Worm (Caenorhabditis elegans) whole organism, young adult: ENCODE results near the gene C29F9.12.

ENCODE experiments used
- B0035.1 ChIP-seq: sonication (generic microtip); optimal IDR thresholded peaks from 2 replicates; lab custom pipeline; 2016; ENCODE audit warnings: missing genetic modification characterization, mild to moderate bottlenecking, missing compliant biosample characterization, missing genotype, missing genetic modification reagents
- C17E4.6 ChIP-seq: fragments of 200-800 bp; sonication (Bioruptor generic); IDR thresholded peaks from 2 replicates; pipeline ENCODE4 v1.3.6; 2022; ENCODE audit warnings: missing genetic modification reagents, missing genetic modification characterization, missing compliant biosample characterization
- F10E7.11 ChIP-seq: sonication (generic microtip); optimal IDR thresholded peaks from 2 replicates; lab custom pipeline; 2017; ENCODE audit warnings: mild to moderate bottlenecking, missing genetic modification characterization, moderate library complexity, missing compliant biosample characterization
- F49E8.2 ChIP-seq: sonication (generic microtip); optimal IDR thresholded peaks from 3 replicates; lab custom pipeline; 2017; ENCODE audit warnings: missing genetic modification characterization, mild to moderate bottlenecking, missing compliant biosample characterization, antibody characterized with exemption, moderate library complexity; ENCODE audit not compliant: insufficient read depth
- F52B5.7 ChIP-seq: sonication (generic microtip); optimal IDR thresholded peaks from 2 replicates; lab custom pipeline; 2016; ENCODE audit warnings: mild to moderate bottlenecking, missing genetic modification characterization, missing compliant biosample characterization
- F57C9.4 ChIP-seq: sonication (generic microtip); optimal IDR thresholded peaks from 2 replicates; lab custom pipeline; 2017; ENCODE audit warnings: mild to moderate bottlenecking, missing genetic modification characterization, missing compliant biosample characterization
- K11D2.4 ChIP-seq: fragments of 200-800 bp; sonication (Bioruptor generic); IDR thresholded peaks from 2 replicates; pipeline ENCODE4 v1.3.6; 2022; ENCODE audit warnings: missing genetic modification reagents, missing genetic modification characterization, missing compliant biosample characterization
- aptf-3 ChIP-seq: fragments of 200-800 bp; sonication (Bioruptor generic); IDR thresholded peaks from 2 replicates; pipeline ENCODE4 v1.3.6; 2022; ENCODE audit warnings: missing genetic modification characterization, missing compliant biosample characterization
- attf-5 ChIP-seq: fragments of 200-800 bp; sonication (Bioruptor generic); optimal IDR thresholded peaks from 2 replicates; lab custom pipeline; 2018; ENCODE audit warnings: mild to moderate bottlenecking, missing genetic modification characterization, missing compliant biosample characterization
- bed-1 ChIP-seq: fragments of 200-800 bp; sonication (Bioruptor generic); IDR thresholded peaks from 2 replicates; pipeline ENCODE4 v1.3.6; 2022; ENCODE audit warnings: missing genetic modification reagents, missing genetic modification characterization, missing compliant biosample characterization
- bed-2 ChIP-seq: fragments of 200-800 bp; sonication (Bioruptor generic); IDR thresholded peaks from 2 replicates; pipeline ENCODE4 v1.3.6; 2022; ENCODE audit warnings: missing genetic modification reagents, missing genetic modification characterization, missing compliant biosample characterization
- cebp-1 ChIP-seq, 2 experiments: fragments of 200-800 bp in 1 of 2; sonication (Bioruptor generic) in 1 of 2; sonication (generic microtip) in 1 of 2; IDR thresholded peaks in 1 of 2; optimal IDR thresholded peaks in 1 of 2; 2 replicates each; pipeline versions ENCODE4 v1.3.6 to Lab custom; 2017 to 2022; ENCODE audit warnings: missing compliant biosample characterization in 2 of 2, missing genetic modification characterization in 2 of 2, mild to moderate bottlenecking in 1 of 2, missing genetic modification reagents in 1 of 2, moderate library complexity in 1 of 2
- ceh-100 ChIP-seq: fragments of 200-800 bp; sonication (Bioruptor generic); IDR thresholded peaks from 2 replicates; pipeline ENCODE4 v1.3.6; 2022; ENCODE audit warnings: missing genetic modification reagents, missing genetic modification characterization, missing compliant biosample characterization
- ceh-40 ChIP-seq: fragments of 200-800 bp; sonication (Bioruptor generic); IDR thresholded peaks from 2 replicates; pipeline ENCODE4 v1.3.6; 2022; ENCODE audit warnings: missing genetic modification characterization, missing compliant biosample characterization
- die-1 ChIP-seq: sonication (generic microtip); optimal IDR thresholded peaks from 2 replicates; lab custom pipeline; 2016; ENCODE audit warnings: missing genotype, mild to moderate bottlenecking, missing genetic modification characterization, missing compliant biosample characterization
- dox-1 ChIP-seq: fragments of 200-800 bp; sonication (Bioruptor generic); IDR thresholded peaks from 2 replicates; pipeline ENCODE4 v1.3.6; 2022; ENCODE audit warnings: missing genetic modification reagents, missing genetic modification characterization, missing compliant biosample characterization
- dpff-1 ChIP-seq: sonication (generic microtip); optimal IDR thresholded peaks from 2 replicates; lab custom pipeline; 2017; ENCODE audit warnings: mild to moderate bottlenecking, missing genetic modification characterization, missing compliant biosample characterization
- efl-1 ChIP-seq: fragments of 150-350 bp; optimal IDR thresholded peaks from 2 replicates; lab custom pipeline; 2014; ENCODE audit warnings: missing biosample characterization, missing genetic modification reagents, missing genetic modification characterization
- hmg-20 ChIP-seq: fragments of 200-800 bp; sonication (Bioruptor generic); IDR thresholded peaks from 2 replicates; pipeline ENCODE4 v1.3.6; 2022; ENCODE audit warnings: missing genetic modification reagents, missing genetic modification characterization, missing compliant biosample characterization
- let-607 ChIP-seq, 2 experiments: fragments of 200-800 bp in 1 of 2; sonication (Bioruptor generic) in 1 of 2; sonication (generic microtip) in 1 of 2; optimal IDR thresholded peaks; 2 replicates each; lab custom pipeline; 2016 to 2018; ENCODE audit warnings: mild to moderate bottlenecking in 2 of 2, missing compliant biosample characterization in 2 of 2, missing genetic modification characterization in 2 of 2, moderate library complexity in 2 of 2, missing genotype in 1 of 2
- lin-26 ChIP-seq: fragments of 200-800 bp; sonication (Bioruptor generic); IDR thresholded peaks from 2 replicates; pipeline ENCODE4 v1.3.6; 2022; ENCODE audit warnings: missing genetic modification reagents, missing genetic modification characterization, missing compliant biosample characterization
- lir-1 ChIP-seq: fragments of 200-800 bp; sonication (Bioruptor generic); conservative IDR thresholded peaks from 2 replicates; pipeline ENCODE4 v1.3.6; 2022; ENCODE audit warnings: missing genetic modification reagents, missing genetic modification characterization, missing compliant biosample characterization
- lsy-27 ChIP-seq: sonication (generic microtip); optimal IDR thresholded peaks from 2 replicates; lab custom pipeline; 2017; ENCODE audit warnings: missing genetic modification characterization, mild to moderate bottlenecking, missing compliant biosample characterization, antibody characterized with exemption, missing genotype, borderline replicate concordance; ENCODE audit not compliant: insufficient read depth
- madf-10 ChIP-seq: sonication (generic microtip); optimal IDR thresholded peaks from 2 replicates; lab custom pipeline; 2016; ENCODE audit warnings: mild to moderate bottlenecking, missing genetic modification characterization, missing compliant biosample characterization
- madf-6 ChIP-seq: fragments of 200-800 bp; sonication (Bioruptor generic); IDR thresholded peaks from 2 replicates; pipeline ENCODE4 v1.3.6; 2022; ENCODE audit warnings: missing genetic modification reagents, missing genetic modification characterization, missing compliant biosample characterization
- nfyb-1 ChIP-seq: fragments of 200-800 bp; sonication (Bioruptor generic); IDR thresholded peaks from 2 replicates; pipeline ENCODE4 v1.3.6; 2022; ENCODE audit warnings: missing genetic modification reagents, missing genetic modification characterization, missing compliant biosample characterization
- nhr-80 ChIP-seq: sonication (generic microtip); optimal IDR thresholded peaks from 2 replicates; lab custom pipeline; 2016; ENCODE audit warnings: missing genetic modification characterization, missing compliant biosample characterization
- pha-4 ChIP-seq: fragments of 150-350 bp; sonication (generic microtip); optimal IDR thresholded peaks from 2 replicates; lab custom pipeline; 2014; ENCODE audit warnings: missing biosample characterization, missing genetic modification reagents, missing genetic modification characterization
- rcor-1 ChIP-seq: fragments of 200-800 bp; sonication (Bioruptor generic); IDR thresholded peaks from 2 replicates; pipeline ENCODE4 v1.3.6; 2022; ENCODE audit warnings: missing genetic modification reagents, missing genetic modification characterization, missing compliant biosample characterization
- rpc-1 ChIP-seq, 2 experiments: fragments of 150-350 bp in 1 of 2; sonication (generic microtip) in 1 of 2; optimal IDR thresholded peaks; 2 replicates each; lab custom pipeline; 2014 to 2018; ENCODE audit warnings: missing biosample characterization in 1 of 2, missing genetic modification characterization in 1 of 2, missing genetic modification reagents in 1 of 2, missing genotype in 1 of 2
- sea-2 ChIP-seq: fragments of 200-800 bp; sonication (Bioruptor generic); IDR thresholded peaks from 2 replicates; pipeline ENCODE4 v1.3.6; 2022; ENCODE audit warnings: missing genetic modification characterization, missing compliant biosample characterization
- snpc-4 ChIP-seq, 5 experiments: fragments of 150-350 bp in 1 of 5; sonication (generic microtip) in 4 of 5; optimal IDR thresholded peaks; 2 replicates each; lab custom pipeline; 2014 to 2018; ENCODE audit warnings: missing genetic modification characterization in 5 of 5, missing biosample characterization in 3 of 5, antibody characterized with exemption in 2 of 5, mild to moderate bottlenecking in 2 of 5, missing compliant biosample characterization in 2 of 5, missing genotype in 2 of 5, moderate library complexity in 2 of 5, missing genetic modification reagents in 1 of 5
- tlf-1 ChIP-seq: fragments of 200-800 bp; sonication (Bioruptor generic); optimal IDR thresholded peaks from 2 replicates; lab custom pipeline; 2018; ENCODE audit warnings: mild to moderate bottlenecking, missing genetic modification characterization, missing compliant biosample characterization
- xnd-1 ChIP-seq: sonication (generic microtip); optimal IDR thresholded peaks from 2 replicates; lab custom pipeline; 2016; ENCODE audit warnings: missing genotype, missing genetic modification reagents, missing genetic modification characterization, missing compliant biosample characterization
- ztf-3 ChIP-seq: fragments of 200-800 bp; sonication (Bioruptor generic); optimal IDR thresholded peaks from 2 replicates; lab custom pipeline; 2018; ENCODE audit warnings: mild to moderate bottlenecking, missing genetic modification characterization, missing compliant biosample characterization

C29F9.12 gene

DNA sequence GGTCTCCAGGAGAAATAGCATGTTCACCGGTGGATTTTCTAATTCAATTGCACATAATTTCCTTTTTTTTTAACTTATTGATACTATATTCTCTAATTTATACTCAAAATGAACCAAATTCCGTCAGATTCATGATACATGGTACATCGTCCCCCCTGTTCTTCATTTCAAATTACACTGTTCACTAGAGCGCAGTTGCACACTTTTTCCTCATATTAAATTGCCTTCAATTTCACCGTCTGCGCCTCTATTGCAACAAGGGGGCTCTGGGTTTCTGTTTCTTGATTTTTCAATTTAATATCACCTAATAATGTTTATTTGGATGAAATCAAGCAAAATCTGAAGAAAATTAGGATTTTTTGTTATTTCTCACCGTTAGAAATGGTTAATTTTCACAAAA, 9.8 kb upstream of the C29F9.12 start (continued):
- TF ChIP-seq F49E8.2: no peak
- TF ChIP-seq K11D2.4 (GFP tag; lab: Robert Waterston, UW): no peak

DNA sequence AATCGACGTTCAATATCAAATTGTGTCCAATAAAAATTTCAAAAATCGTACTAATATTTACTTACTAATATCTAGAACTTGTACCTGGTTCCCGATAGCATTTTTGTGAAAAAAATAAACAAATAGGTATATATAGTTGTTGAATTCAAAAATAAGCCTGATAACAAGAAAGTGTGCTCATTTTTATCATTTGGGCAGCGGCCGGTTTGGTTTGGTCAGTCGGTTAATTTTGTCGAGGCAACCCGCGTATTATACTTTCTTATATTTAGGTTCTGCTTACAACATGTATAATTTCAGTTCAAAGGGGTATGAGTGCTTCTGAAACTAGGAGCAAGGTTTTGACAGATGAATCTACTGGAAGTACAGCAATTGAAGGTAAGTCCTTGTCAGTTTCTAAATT, 8.8 kb upstream of the C29F9.12 start, which contains the start of the genes nhr-280 and C29F9.2:
Gene nhr-280, minus strand, starts transcription at position 101 of the 400 bp plus-strand sequence.
Gene C29F9.2, plus strand, starts transcription at position 298 of the 400 bp plus-strand sequence.
- no peak for TF ChIP-seq hmg-20 (GFP tag; lab: Robert Waterston, UW)
- no peak for TF ChIP-seq lsy-27
- TF ChIP-seq nhr-80: peak; percentile 1

DNA sequence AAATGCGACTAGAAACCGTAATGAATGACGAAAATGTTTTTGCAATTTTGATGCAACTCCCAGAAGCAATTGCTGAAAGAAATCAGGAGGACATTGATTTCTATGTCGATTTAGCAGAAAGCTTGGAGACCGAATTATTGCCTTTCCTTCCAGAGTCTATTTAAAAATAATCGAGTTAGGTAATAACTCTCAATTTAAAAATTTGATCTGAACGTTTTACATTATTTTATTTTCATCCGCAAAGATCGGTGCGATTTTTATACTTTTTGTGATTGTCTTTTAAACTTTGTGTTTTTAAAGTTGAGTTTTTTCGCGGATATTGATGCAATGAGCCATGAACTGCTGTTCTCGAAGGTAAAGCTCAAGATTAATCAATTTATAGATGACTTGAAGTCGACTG, 2.6 kb upstream of the C29F9.12 start, which contains the start of gene pals-23:
Gene pals-23, plus strand, starts transcription at position 301 of the 400 bp plus-strand sequence.
- TF ChIP-seq F52B5.7 (tag; lab: Kevin White, UChicago): no peak
- no peak for TF ChIP-seq xnd-1 (tag; lab: Kevin White, UChicago)
- no peak for TF ChIP-seq C17E4.6 (GFP tag; lab: Robert Waterston, UW)
- TF ChIP-seq lir-1: no peak
- TF ChIP-seq bed-1: no peak
- TF ChIP-seq rcor-1 (GFP tag; lab: Robert Waterston, UW): no peak
- TF ChIP-seq rpc-1 (optimal IDR thresholded peaks at IDR 0.05; lab: Kevin White, UChicago): no peak
- no peak for TF ChIP-seq rpc-1 (tag; optimal IDR thresholded peaks at IDR 0.05; lab: Kevin White, UChicago)
- no peak for TF ChIP-seq snpc-4 (GFP tag; optimal IDR thresholded peaks at IDR 0.05; lab: Kevin White, UChicago)
- TF ChIP-seq snpc-4 (tag; optimal IDR thresholded peaks at IDR 0.05; lab: Kevin White, UChicago): no peak
- TF ChIP-seq, all 124 proteins: peak for 0

DNA sequence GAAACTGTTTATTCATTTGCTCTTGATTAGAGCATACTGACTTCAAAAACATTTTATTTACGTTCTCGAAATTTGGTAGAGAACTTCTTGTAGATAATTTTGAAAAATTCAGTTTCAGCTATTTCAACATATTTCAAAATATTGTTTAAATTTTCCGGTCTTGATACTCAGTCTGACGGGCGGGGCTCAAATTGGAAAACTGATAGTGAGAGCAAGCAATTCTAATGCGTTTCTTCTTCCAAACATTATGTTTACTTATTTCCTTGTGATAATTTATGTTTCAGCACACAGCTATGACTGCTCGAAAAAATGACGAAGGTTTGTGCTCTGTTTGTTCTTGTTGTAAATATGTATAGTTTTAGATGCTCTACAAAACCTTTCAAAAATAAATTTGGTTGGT, 1.6 kb downstream of the C29F9.12 start, which contains the start of gene pals-24:
Gene pals-24, plus strand, starts transcription at position 237 of the 400 bp plus-strand sequence.
- TF ChIP-seq bed-1 (no peak), ceh-40 (GFP tag; lab: Robert Waterston, UW) (no peak), aptf-3 (GFP tag; lab: Robert Waterston, UW) (no peak), F10E7.11 (no peak), F57C9.4 (tag; lab: Kevin White, UChicago) (no peak), cebp-1 (GFP tag; IDR thresholded peaks at IDR 0.05; lab: Robert Waterston, UW) (peak; percentile 74; the same call in 1 of the 2 replicates), cebp-1 (tag; optimal IDR thresholded peaks at IDR 0.05; lab: Kevin White, UChicago) (peak; percentile 76), let-607 (tag; optimal IDR thresholded peaks at IDR 0.05; lab: Kevin White, UChicago) (no peak), B0035.1 (tag; lab: Kevin White, UChicago) (no peak), dpff-1 (tag; lab: Kevin White, UChicago) (no peak), attf-5 (peak; percentile 43), nhr-80 (peak; percentile 89), pha-4 (tag; lab: Kevin White, UChicago) (peak; percentile 16), bed-2 (GFP tag; lab: Robert Waterston, UW) (no peak), ztf-3 (GFP tag; lab: Kevin White, UChicago) (no peak), ceh-100 (GFP tag; lab: Robert Waterston, UW) (no peak), sea-2 (GFP tag; lab: Robert Waterston, UW) (no peak), nfyb-1 (GFP tag; lab: Robert Waterston, UW) (no peak), lin-26 (GFP tag; lab: Robert Waterston, UW) (no peak), die-1 (tag; lab: Kevin White, UChicago) (no peak), madf-6 (no peak), dox-1 (GFP tag; lab: Robert Waterston, UW) (peak; percentile 46), efl-1 (GFP tag; lab: Kevin White, UChicago) (no peak), tlf-1 (GFP tag; lab: Kevin White, UChicago) (no peak), madf-10 (tag; lab: Kevin White, UChicago) (no peak)
